Worm (Caenorhabditis elegans): Measurements from ENCODE around the gene B0361.4.

B0361.4 gene

ce11 chrIII:7297045-7297680 lies 38.4 kb downstream of the B0361.4 start:
- TF ChIP-seq B0310.2 (tag; optimal IDR thresholded peaks at IDR 0.05) (no peak), tra-4 (tag; optimal IDR thresholded peaks at IDR 0.05) (no peak), tbx-11 (GFP tag; IDR thresholded peaks at IDR 0.05) (no peak), hnd-1 (tag; optimal IDR thresholded peaks at IDR 0.05) (no peak), hmbx-1 (tag; optimal IDR thresholded peaks at IDR 0.05) (no peak), F13C5.2 (tag; optimal IDR thresholded peaks at IDR 0.05) (no peak), ceh-13 (GFP tag; optimal IDR thresholded peaks at IDR 0.05) (no peak), ama-1 (optimal IDR thresholded peaks at IDR 0.05) (no peak), tbx-37 (GFP tag; conservative IDR thresholded peaks at IDR 0.05) (no peak), flt-1 (GFP tag; IDR thresholded peaks at IDR 0.05) (no peak), sea-1 (GFP tag; conservative IDR thresholded peaks at IDR 0.05) (no peak), ets-7 (tag; optimal IDR thresholded peaks at IDR 0.05) (no peak), hmg-4 (GFP tag; optimal IDR thresholded peaks at IDR 0.05) (no peak), aly-1 (tag; optimal IDR thresholded peaks at IDR 0.05) (no peak), ceh-36 (tag; optimal IDR thresholded peaks at IDR 0.05) (no peak), scrt-1 (GFP tag; IDR thresholded peaks at IDR 0.05) (no peak)

- TF ChIP-seq sea-1 (GFP tag; conservative IDR thresholded peaks at IDR 0.05) (no peak), ama-1 (optimal IDR thresholded peaks at IDR 0.05) (no peak), flt-1 (GFP tag; IDR thresholded peaks at IDR 0.05) (no peak), scrt-1 (GFP tag; IDR thresholded peaks at IDR 0.05) (no peak), hnd-1 (tag; optimal IDR thresholded peaks at IDR 0.05) (no peak), pes-1 (GFP tag; IDR thresholded peaks at IDR 0.05) (no peak), hmg-4 (GFP tag; optimal IDR thresholded peaks at IDR 0.05) (no peak), hmbx-1 (tag; optimal IDR thresholded peaks at IDR 0.05) (no peak), aly-1 (tag; optimal IDR thresholded peaks at IDR 0.05) (no peak), ceh-36 (tag; optimal IDR thresholded peaks at IDR 0.05) (no peak), F13C5.2 (tag; optimal IDR thresholded peaks at IDR 0.05) (no peak), ets-7 (tag; optimal IDR thresholded peaks at IDR 0.05) (no peak), tbx-11 (GFP tag; IDR thresholded peaks at IDR 0.05) (no peak), tbx-37 (GFP tag; conservative IDR thresholded peaks at IDR 0.05) (no peak), tra-4 (tag; optimal IDR thresholded peaks at IDR 0.05) (no peak)
Measured at ce11 chrIII:7298045-7298444, 39.3 kb downstream of the B0361.4 start.

DNA sequence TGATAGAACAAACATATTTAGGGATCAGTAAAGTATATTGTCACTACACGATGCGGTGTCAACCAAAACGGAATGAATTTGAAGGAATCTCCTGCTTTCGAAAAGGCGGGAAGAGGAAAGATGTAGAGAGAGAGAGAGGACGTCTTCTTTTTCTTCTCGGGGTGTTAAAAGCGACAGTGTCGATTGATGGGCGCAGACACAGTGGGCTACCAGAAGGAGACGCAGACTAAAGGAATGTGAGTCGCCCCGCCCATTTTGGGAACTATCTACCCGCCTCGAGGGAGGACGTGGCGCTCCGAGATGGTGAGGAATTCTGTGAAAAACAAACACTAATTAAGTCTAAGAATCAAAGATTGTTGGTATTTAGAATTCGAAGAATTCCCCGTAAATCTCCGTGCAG lies 40.7 kb downstream of the B0361.4 start, which contains the start of the genes B0361.14 and B0361.9:
Gene B0361.14, minus strand, starts transcription at position 66 of the 400 bp plus-strand sequence.
Gene B0361.9, minus strand, starts transcription at position 166 of the 400 bp plus-strand sequence.
- no peak for TF ChIP-seq pes-1 (GFP tag; IDR thresholded peaks at IDR 0.05)
- no peak for TF ChIP-seq F13C5.2 (tag; optimal IDR thresholded peaks at IDR 0.05)
- no peak for TF ChIP-seq ceh-13 (GFP tag; optimal IDR thresholded peaks at IDR 0.05)
- no peak for TF ChIP-seq hmg-4 (GFP tag; optimal IDR thresholded peaks at IDR 0.05)
- no peak for TF ChIP-seq tbx-37 (GFP tag; conservative IDR thresholded peaks at IDR 0.05)
- TF ChIP-seq hmbx-1 (tag; optimal IDR thresholded peaks at IDR 0.05) = no peak
- no peak for TF ChIP-seq ceh-36 (tag; optimal IDR thresholded peaks at IDR 0.05)
- TF ChIP-seq B0310.2 (tag; optimal IDR thresholded peaks at IDR 0.05) = no peak
- no peak for TF ChIP-seq tbx-11 (GFP tag; IDR thresholded peaks at IDR 0.05)
- TF ChIP-seq scrt-1 (GFP tag; IDR thresholded peaks at IDR 0.05) = no peak
- TF ChIP-seq sea-1 (GFP tag; conservative IDR thresholded peaks at IDR 0.05) = no peak

- TF ChIP-seq ceh-36 (tag; optimal IDR thresholded peaks at IDR 0.05) (no peak), ceh-13 (GFP tag; optimal IDR thresholded peaks at IDR 0.05) (no peak), hnd-1 (tag; optimal IDR thresholded peaks at IDR 0.05) (no peak), hmg-4 (GFP tag; optimal IDR thresholded peaks at IDR 0.05) (no peak), tra-4 (tag; optimal IDR thresholded peaks at IDR 0.05) (no peak), aly-1 (tag; optimal IDR thresholded peaks at IDR 0.05) (no peak), pes-1 (GFP tag; IDR thresholded peaks at IDR 0.05) (no peak), sea-1 (GFP tag; conservative IDR thresholded peaks at IDR 0.05) (no peak), flt-1 (GFP tag; IDR thresholded peaks at IDR 0.05) (no peak), F13C5.2 (tag; optimal IDR thresholded peaks at IDR 0.05) (no peak), scrt-1 (GFP tag; IDR thresholded peaks at IDR 0.05) (no peak), tbx-11 (GFP tag; IDR thresholded peaks at IDR 0.05) (no peak), ets-7 (tag; optimal IDR thresholded peaks at IDR 0.05) (no peak)
Measured at ce11 chrIII:7300169-7300568, 41.4 kb downstream of the B0361.4 start.

- no peak for TF ChIP-seq pes-1 (GFP tag; IDR thresholded peaks at IDR 0.05)
Measured at ce11 chrIII:7300763-7301162, 42.0 kb downstream of the B0361.4 start.

DNA sequence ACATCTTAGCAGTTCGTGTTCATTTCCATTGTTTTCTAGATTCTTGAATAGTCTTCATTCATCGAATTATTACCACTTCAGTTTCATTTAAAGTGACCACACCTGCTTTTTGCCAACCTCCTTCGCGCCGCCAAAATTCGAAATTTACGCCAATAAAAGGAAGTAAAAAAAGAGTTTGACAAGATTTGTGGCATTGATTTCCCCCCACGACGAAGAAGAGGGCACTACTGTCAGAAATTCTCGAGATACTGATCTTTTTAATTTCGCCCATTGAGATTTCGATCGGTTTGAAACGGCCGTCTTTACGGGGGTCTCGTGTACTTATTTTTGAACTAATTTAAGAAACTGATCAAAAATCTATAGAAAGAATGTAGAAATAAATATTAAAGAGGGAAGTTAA lies 42.9 kb downstream of the B0361.4 start:
- no peak for TF ChIP-seq flt-1 (GFP tag; IDR thresholded peaks at IDR 0.05)
- no peak for TF ChIP-seq B0310.2 (tag; optimal IDR thresholded peaks at IDR 0.05)
- no peak for TF ChIP-seq F13C5.2 (tag; optimal IDR thresholded peaks at IDR 0.05)
- TF ChIP-seq hmbx-1 (tag; optimal IDR thresholded peaks at IDR 0.05) = no peak
- no peak for TF ChIP-seq ceh-36 (tag; optimal IDR thresholded peaks at IDR 0.05)
- no peak for TF ChIP-seq tbx-11 (GFP tag; IDR thresholded peaks at IDR 0.05)
- no peak for TF ChIP-seq pes-1 (GFP tag; IDR thresholded peaks at IDR 0.05)
- TF ChIP-seq ceh-13 (GFP tag; optimal IDR thresholded peaks at IDR 0.05) = no peak
- TF ChIP-seq hnd-1 (tag; optimal IDR thresholded peaks at IDR 0.05) = no peak
- TF ChIP-seq sea-1 (GFP tag; conservative IDR thresholded peaks at IDR 0.05) = no peak
- TF ChIP-seq hmg-4 (GFP tag; optimal IDR thresholded peaks at IDR 0.05) = no peak
- TF ChIP-seq tbx-37 (GFP tag; conservative IDR thresholded peaks at IDR 0.05) = no peak
- TF ChIP-seq scrt-1 (GFP tag; IDR thresholded peaks at IDR 0.05) = no peak
- TF ChIP-seq aly-1 (tag; optimal IDR thresholded peaks at IDR 0.05) = no peak
- TF ChIP-seq tra-4 (tag; optimal IDR thresholded peaks at IDR 0.05) = no peak
- TF ChIP-seq ets-7 (tag; optimal IDR thresholded peaks at IDR 0.05) = no peak
- TF ChIP-seq ama-1 (optimal IDR thresholded peaks at IDR 0.05) = no peak

- TF ChIP-seq sea-1 (GFP tag; conservative IDR thresholded peaks at IDR 0.05) = no peak
- no peak for TF ChIP-seq F13C5.2 (tag; optimal IDR thresholded peaks at IDR 0.05)
- TF ChIP-seq ets-7 (tag; optimal IDR thresholded peaks at IDR 0.05) = no peak
- no peak for TF ChIP-seq flt-1 (GFP tag; IDR thresholded peaks at IDR 0.05)
- no peak for TF ChIP-seq tbx-37 (GFP tag; conservative IDR thresholded peaks at IDR 0.05)
- TF ChIP-seq ceh-13 (GFP tag; optimal IDR thresholded peaks at IDR 0.05) = no peak
- no peak for TF ChIP-seq scrt-1 (GFP tag; IDR thresholded peaks at IDR 0.05)
- no peak for TF ChIP-seq ceh-36 (tag; optimal IDR thresholded peaks at IDR 0.05)
- TF ChIP-seq ama-1 (optimal IDR thresholded peaks at IDR 0.05) = no peak
- no peak for TF ChIP-seq aly-1 (tag; optimal IDR thresholded peaks at IDR 0.05)
- no peak for TF ChIP-seq hmg-4 (GFP tag; optimal IDR thresholded peaks at IDR 0.05)
- no peak for TF ChIP-seq pes-1 (GFP tag; IDR thresholded peaks at IDR 0.05)
- no peak for TF ChIP-seq tra-4 (tag; optimal IDR thresholded peaks at IDR 0.05)
- TF ChIP-seq hnd-1 (tag; optimal IDR thresholded peaks at IDR 0.05) = no peak
- TF ChIP-seq tbx-11 (GFP tag; IDR thresholded peaks at IDR 0.05) = no peak
- TF ChIP-seq B0310.2 (tag; optimal IDR thresholded peaks at IDR 0.05) = no peak
- no peak for TF ChIP-seq hmbx-1 (tag; optimal IDR thresholded peaks at IDR 0.05)
Measured at ce11 chrIII:7304961-7305648, 46.3 kb downstream of the B0361.4 start.
